Comparison of ENCODE assay signal across 1 worm cellular context in genomic region chrII:506069-506468, ce11.
A peak's percentile ranks its signal among the peaks of the same experiment; 100 is the strongest.
TF ChIP-seq lines count a peak whose summit lies in the region.

No protein-coding gene starts in this region.

TF ChIP-seq in whole organism, L2 larva, 48 proteins besides CTCF, POLR2A, EP300 and RAD21 (continued from another document):
- TF ChIP-seq nhr-77 (tag; optimal IDR thresholded peaks at IDR 0.05; lab: Kevin White, UChicago) (no peak), nhr-11 (tag; optimal IDR thresholded peaks at IDR 0.05; lab: Kevin White, UChicago) (no peak), nhr-21 (tag; optimal IDR thresholded peaks at IDR 0.05; lab: Kevin White, UChicago) (peak; percentile 18), gmeb-1 (tag; optimal IDR thresholded peaks at IDR 0.05; lab: Kevin White, UChicago) (peak; percentile 82), ceh-82 (tag; optimal IDR thresholded peaks at IDR 0.05; lab: Kevin White, UChicago) (no peak), sma-9 (GFP tag; optimal IDR thresholded peaks at IDR 0.05; lab: Kevin White, UChicago) (no peak), sma-9 (tag; optimal IDR thresholded peaks at IDR 0.05; lab: Kevin White, UChicago) (no peak), C34F6.9 (tag; optimal IDR thresholded peaks at IDR 0.05; lab: Kevin White, UChicago) (no peak), crh-2 (tag; optimal IDR thresholded peaks at IDR 0.05; lab: Kevin White, UChicago) (peak; percentile 30), nhr-129 (tag; optimal IDR thresholded peaks at IDR 0.05; lab: Kevin White, UChicago) (peak; percentile 52), nhr-10 (tag; optimal IDR thresholded peaks at IDR 0.05; lab: Kevin White, UChicago) (no peak)
